Worm (Caenorhabditis elegans) whole organism, early embryonic: Measurements from ENCODE around the gene myrf-2.

Experiments used
- B0310.2 ChIP-seq: sonication (generic microtip); optimal IDR thresholded peaks from 2 replicates; lab custom pipeline; 2016; ENCODE audit warnings: mild to moderate bottlenecking, missing genetic modification characterization, missing compliant biosample characterization
- F13C5.2 ChIP-seq: sonication (generic microtip); optimal IDR thresholded peaks from 2 replicates; lab custom pipeline; 2017; ENCODE audit warnings: mild to moderate bottlenecking, missing genetic modification characterization, inconsistent platforms, missing compliant biosample characterization
- aly-1 ChIP-seq: sonication (generic microtip); optimal IDR thresholded peaks from 2 replicates; lab custom pipeline; 2016; ENCODE audit warnings: missing genetic modification characterization, missing compliant biosample characterization
- ama-1 ChIP-seq: fragments of 150-350 bp; optimal IDR thresholded peaks from 2 replicates; lab custom pipeline; 2014
- ceh-13 ChIP-seq: fragments of 200-800 bp; sonication (Bioruptor generic); optimal IDR thresholded peaks from 2 replicates; lab custom pipeline; 2018; ENCODE audit warnings: mild to moderate bottlenecking, missing genetic modification characterization, missing compliant biosample characterization
- ceh-36 ChIP-seq: sonication (generic microtip); optimal IDR thresholded peaks from 2 replicates; lab custom pipeline; 2016; ENCODE audit warnings: missing genetic modification characterization, inconsistent platforms, missing compliant biosample characterization
- ets-7 ChIP-seq: sonication (generic microtip); optimal IDR thresholded peaks from 2 replicates; lab custom pipeline; 2016; ENCODE audit warnings: missing genotype, missing genetic modification characterization, missing compliant biosample characterization
- flt-1 ChIP-seq: fragments of 200-800 bp; sonication (Bioruptor generic); IDR thresholded peaks from 2 replicates; pipeline ENCODE4 v1.3.6; 2022; ENCODE audit warnings: missing genetic modification characterization, missing compliant biosample characterization
- pes-1 ChIP-seq: fragments of 200-800 bp; sonication (Bioruptor generic); IDR thresholded peaks from 2 replicates; pipeline ENCODE4 v1.3.6; 2022; ENCODE audit warnings: missing genetic modification reagents, missing genetic modification characterization, missing compliant biosample characterization
- scrt-1 ChIP-seq: fragments of 200-800 bp; sonication (Bioruptor generic); IDR thresholded peaks from 2 replicates; pipeline ENCODE4 v1.3.6; 2022; ENCODE audit warnings: missing genetic modification characterization, missing compliant biosample characterization
- sea-1 ChIP-seq: fragments of 200-800 bp; sonication (Bioruptor generic); conservative IDR thresholded peaks from 2 replicates; pipeline ENCODE4 v1.3.6; 2022; ENCODE audit warnings: missing genetic modification characterization, missing compliant biosample characterization
- tbx-11 ChIP-seq: fragments of 200-800 bp; sonication (Bioruptor generic); IDR thresholded peaks from 2 replicates; pipeline ENCODE4 v1.3.6; 2022; ENCODE audit warnings: missing genetic modification characterization, missing compliant biosample characterization
- tbx-37 ChIP-seq: fragments of 200-800 bp; sonication (Bioruptor generic); conservative IDR thresholded peaks from 2 replicates; pipeline ENCODE4 v1.3.6; 2022; ENCODE audit warnings: missing genetic modification reagents, missing genetic modification characterization, missing compliant biosample characterization

DNA sequence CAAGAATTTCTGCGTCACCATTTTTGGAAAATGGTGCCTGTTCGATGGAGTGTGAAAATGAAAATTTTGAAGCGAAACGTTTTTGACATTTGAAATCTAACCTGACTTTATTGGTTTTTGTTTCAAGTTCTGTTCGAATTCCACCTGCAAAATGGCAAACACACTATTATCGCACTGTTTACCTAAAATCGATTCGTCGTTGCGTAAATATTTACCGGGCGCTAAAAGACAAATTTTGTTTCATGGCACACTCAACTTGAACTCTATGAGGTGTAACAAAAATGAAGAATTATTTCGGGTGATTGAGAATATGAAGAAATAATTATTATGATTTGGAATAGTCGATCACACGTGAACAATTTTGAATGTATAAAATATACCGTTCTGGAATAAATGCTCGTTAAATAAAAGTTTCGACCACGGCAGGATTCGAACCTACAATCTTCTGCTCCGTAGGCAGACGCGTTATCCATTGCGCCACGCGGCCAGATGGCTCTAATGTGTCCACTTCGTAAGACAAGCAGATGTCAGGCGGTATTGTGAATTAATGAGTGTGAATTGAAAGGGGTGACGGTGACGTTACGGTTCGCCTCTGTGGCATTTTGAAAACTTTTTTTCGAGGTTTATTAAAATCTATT, 45.8 kb downstream of the myrf-2 start:
- TF ChIP-seq pes-1 (GFP tag; lab: Robert Waterston, UW) (peak; percentile 78), B0310.2 (tag; lab: Kevin White, UChicago) (no peak), tbx-37 (no peak), ets-7 (tag; lab: Kevin White, UChicago) (no peak), flt-1 (peak; percentile 70), tbx-11 (GFP tag; lab: Robert Waterston, UW) (peak; percentile 43; the same call in 1 of the 2 replicates), ama-1 (no peak), F13C5.2 (no peak), aly-1 (tag; lab: Kevin White, UChicago) (no peak), scrt-1 (peak; percentile 33; the same call in 1 of the 2 replicates), ceh-13 (GFP tag; lab: Kevin White, UChicago) (no peak), sea-1 (GFP tag; lab: Robert Waterston, UW) (peak; percentile 61; the same call in 1 of the 2 replicates), ceh-36 (tag; lab: Kevin White, UChicago) (peak; percentile 34)
